Worm (Caenorhabditis elegans): ENCODE measurements around the gene T10G3.8.

The T10G3.8 gene

ce11 chrV:13476350-13476749 lies at the start of gene T10G3.8:
T10G3.8 (minus strand) TSS chrV:13476450.
- TF ChIP-seq ref-1 (GFP tag; conservative IDR thresholded peaks at IDR 0.05) (no peak), flt-1 (GFP tag; IDR thresholded peaks at IDR 0.05) (no peak), T22C8.4 (GFP tag; IDR thresholded peaks at IDR 0.05) (no peak), ztf-29 (GFP tag; IDR thresholded peaks at IDR 0.05) (no peak), med-1 (GFP tag; optimal IDR thresholded peaks at IDR 0.05; ENCODE audit: insufficient read depth) (no peak), tab-1 (GFP tag; IDR thresholded peaks at IDR 0.05) (no peak), klf-2 (GFP tag; conservative IDR thresholded peaks at IDR 0.05) (no peak), cog-1 (tag; optimal IDR thresholded peaks at IDR 0.05) (no peak), ztf-23 (GFP tag; IDR thresholded peaks at IDR 0.05) (no peak)

- TF ChIP-seq T22C8.4 (GFP tag; IDR thresholded peaks at IDR 0.05) (no peak), tab-1 (GFP tag; IDR thresholded peaks at IDR 0.05) (no peak), ztf-29 (GFP tag; IDR thresholded peaks at IDR 0.05) (no peak), med-1 (GFP tag; optimal IDR thresholded peaks at IDR 0.05; ENCODE audit: insufficient read depth) (no peak)
Observed at ce11 chrV:13523194-13523593, 46.9 kb upstream of the T10G3.8 start, which contains the start of gene R11G10.3. R11G10.3 (plus strand) TSS chrV:13523494.

DNA sequence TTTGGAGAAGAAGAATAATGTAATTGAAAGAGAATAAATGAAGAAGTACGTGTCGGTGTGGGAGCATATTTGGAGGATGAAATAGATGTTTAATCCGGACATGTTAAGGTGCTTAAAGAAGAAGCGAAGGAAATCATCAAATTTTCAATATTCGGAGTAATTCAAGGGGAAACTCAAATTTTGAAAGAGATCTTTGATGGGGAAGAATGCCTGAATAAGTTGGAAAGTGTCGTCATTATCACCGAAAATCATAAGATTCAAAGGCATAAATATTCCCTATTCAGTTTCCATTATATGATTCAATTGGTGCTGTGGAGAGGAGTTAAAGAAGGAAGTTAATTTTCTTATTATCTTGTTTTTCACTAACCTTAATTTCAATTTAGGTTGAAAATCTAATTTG lies 38.9 kb upstream of the T10G3.8 start, which contains the start of gene semi-1:
semi-1 (minus strand) TSS at position 101 of the 400 bp plus-strand sequence.
- no peak for TF ChIP-seq cog-1 (tag; optimal IDR thresholded peaks at IDR 0.05)
- no peak for TF ChIP-seq flt-1 (GFP tag; IDR thresholded peaks at IDR 0.05)
- no peak for TF ChIP-seq ztf-23 (GFP tag; IDR thresholded peaks at IDR 0.05)
- TF ChIP-seq tab-1 (GFP tag; IDR thresholded peaks at IDR 0.05): no peak
- no peak for TF ChIP-seq med-1 (GFP tag; optimal IDR thresholded peaks at IDR 0.05; ENCODE audit: insufficient read depth)
- TF ChIP-seq T22C8.4 (GFP tag; IDR thresholded peaks at IDR 0.05): no peak

DNA sequence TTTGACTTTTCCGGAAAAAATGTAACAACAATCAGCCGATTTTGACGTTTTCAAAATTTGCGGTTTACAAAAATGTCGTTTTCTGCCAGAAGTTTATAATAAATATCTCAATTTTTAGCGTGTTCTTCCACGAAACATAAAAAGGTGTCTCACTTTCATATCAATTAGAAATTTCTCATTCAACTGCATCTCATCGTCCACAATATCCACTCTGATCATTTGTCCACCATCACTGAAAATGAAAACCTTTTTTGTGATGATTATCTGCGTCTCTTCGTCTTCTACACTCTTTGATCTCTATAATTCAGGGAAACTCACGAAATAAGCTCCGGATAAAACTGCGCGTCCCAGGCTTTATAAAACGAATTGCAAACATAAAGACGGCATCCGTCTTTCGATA lies 36.3 kb upstream of the T10G3.8 start:
- no peak for TF ChIP-seq flt-1 (GFP tag; IDR thresholded peaks at IDR 0.05)
- TF ChIP-seq cog-1 (tag; optimal IDR thresholded peaks at IDR 0.05): no peak
- TF ChIP-seq ztf-23 (GFP tag; IDR thresholded peaks at IDR 0.05): no peak
- no peak for TF ChIP-seq med-1 (GFP tag; optimal IDR thresholded peaks at IDR 0.05; ENCODE audit: insufficient read depth)
- no peak for TF ChIP-seq T22C8.4 (GFP tag; IDR thresholded peaks at IDR 0.05)
- no peak for TF ChIP-seq ztf-29 (GFP tag; IDR thresholded peaks at IDR 0.05)
- no peak for TF ChIP-seq klf-2 (GFP tag; conservative IDR thresholded peaks at IDR 0.05)

ce11 chrV:13511618-13512017 lies 35.4 kb upstream of the T10G3.8 start, which contains the start of gene avr-15:
avr-15 (minus strand) TSS chrV:13511718.
- TF ChIP-seq cog-1 (tag; optimal IDR thresholded peaks at IDR 0.05) (no peak), ztf-23 (GFP tag; IDR thresholded peaks at IDR 0.05) (no peak), ref-1 (GFP tag; conservative IDR thresholded peaks at IDR 0.05) (no peak), med-1 (GFP tag; optimal IDR thresholded peaks at IDR 0.05; ENCODE audit: insufficient read depth) (no peak), tab-1 (GFP tag; IDR thresholded peaks at IDR 0.05) (no peak), flt-1 (GFP tag; IDR thresholded peaks at IDR 0.05) (no peak), ztf-29 (GFP tag; IDR thresholded peaks at IDR 0.05) (no peak), klf-2 (GFP tag; conservative IDR thresholded peaks at IDR 0.05) (no peak), T22C8.4 (GFP tag; IDR thresholded peaks at IDR 0.05) (no peak)

DNA sequence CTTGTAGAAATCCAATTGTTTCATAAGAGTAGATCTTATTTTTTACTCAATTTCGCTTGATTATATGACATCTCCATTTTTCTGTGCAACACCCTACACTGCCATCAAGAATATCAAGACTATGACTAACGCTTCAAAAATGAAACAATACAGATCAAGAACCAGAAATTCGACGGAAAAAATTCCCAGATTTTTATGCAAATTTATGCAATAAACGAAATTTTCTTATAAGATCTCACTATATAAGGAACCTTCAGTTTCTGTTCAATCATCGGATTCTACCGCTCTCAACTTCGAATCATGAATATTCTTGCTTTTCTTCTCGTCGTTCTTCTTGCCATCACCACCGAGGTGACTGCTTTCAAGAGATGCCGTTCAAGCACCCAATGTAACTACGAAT lies 30.1 kb upstream of the T10G3.8 start, which contains the start of gene R11G10.4:
R11G10.4 (plus strand) TSS at position 301 of the 400 bp plus-strand sequence.
- TF ChIP-seq flt-1 (GFP tag; IDR thresholded peaks at IDR 0.05): no peak
- TF ChIP-seq ztf-29 (GFP tag; IDR thresholded peaks at IDR 0.05): no peak
- no peak for TF ChIP-seq cog-1 (tag; optimal IDR thresholded peaks at IDR 0.05)
- TF ChIP-seq med-1 (GFP tag; optimal IDR thresholded peaks at IDR 0.05; ENCODE audit: insufficient read depth): no peak
- TF ChIP-seq tab-1 (GFP tag; IDR thresholded peaks at IDR 0.05): no peak
- no peak for TF ChIP-seq ref-1 (GFP tag; conservative IDR thresholded peaks at IDR 0.05)
- no peak for TF ChIP-seq ztf-23 (GFP tag; IDR thresholded peaks at IDR 0.05)
- TF ChIP-seq klf-2 (GFP tag; conservative IDR thresholded peaks at IDR 0.05): no peak
- TF ChIP-seq T22C8.4 (GFP tag; IDR thresholded peaks at IDR 0.05): no peak

- TF ChIP-seq flt-1 (GFP tag; IDR thresholded peaks at IDR 0.05) (no peak), T22C8.4 (GFP tag; IDR thresholded peaks at IDR 0.05) (no peak), ref-1 (GFP tag; conservative IDR thresholded peaks at IDR 0.05) (no peak), klf-2 (GFP tag; conservative IDR thresholded peaks at IDR 0.05) (no peak), tab-1 (GFP tag; IDR thresholded peaks at IDR 0.05) (no peak), cog-1 (tag; optimal IDR thresholded peaks at IDR 0.05) (no peak), ztf-23 (GFP tag; IDR thresholded peaks at IDR 0.05) (no peak), med-1 (GFP tag; optimal IDR thresholded peaks at IDR 0.05; ENCODE audit: insufficient read depth) (no peak), ztf-29 (GFP tag; IDR thresholded peaks at IDR 0.05) (no peak)
Observed at ce11 chrV:13499227-13499626, 23.0 kb upstream of the T10G3.8 start.

DNA sequence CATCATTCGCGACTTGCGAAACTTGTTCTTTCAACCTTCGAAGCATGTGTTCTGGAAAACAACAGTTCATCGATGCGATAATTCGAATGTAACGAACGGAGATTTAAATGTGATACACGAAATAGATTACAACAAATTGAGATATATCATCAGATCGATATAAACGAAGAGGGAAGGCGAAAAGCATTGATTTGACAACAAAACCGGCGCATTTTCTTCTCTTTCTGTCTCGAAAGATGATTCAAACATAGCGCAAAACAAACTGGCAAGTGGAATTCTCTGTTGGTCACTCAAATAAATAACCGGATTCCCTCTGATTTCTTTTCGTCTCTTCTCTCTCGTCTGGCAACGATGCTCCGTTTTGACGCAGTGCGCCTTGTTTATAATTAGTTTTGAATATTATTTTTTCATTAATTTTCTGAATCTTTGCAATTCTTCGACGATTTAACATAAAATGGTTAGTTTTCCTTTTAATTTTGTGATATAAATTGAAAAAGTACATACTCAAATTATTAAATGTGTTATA lies 21.1 kb upstream of the T10G3.8 start, which contains the start of the genes eea-1 and gut-2:
eea-1 (minus strand) TSS at position 51 of the 526 bp plus-strand sequence.
gut-2 (plus strand) TSS at position 369 of the 526 bp plus-strand sequence.
- TF ChIP-seq klf-2 (GFP tag; conservative IDR thresholded peaks at IDR 0.05) (no peak), ztf-23 (GFP tag; IDR thresholded peaks at IDR 0.05) (no peak), cog-1 (tag; optimal IDR thresholded peaks at IDR 0.05) (no peak), T22C8.4 (GFP tag; IDR thresholded peaks at IDR 0.05) (no peak), ref-1 (GFP tag; conservative IDR thresholded peaks at IDR 0.05) (no peak), med-1 (GFP tag; optimal IDR thresholded peaks at IDR 0.05; ENCODE audit: insufficient read depth) (no peak), ztf-29 (GFP tag; IDR thresholded peaks at IDR 0.05) (no peak), tab-1 (GFP tag; IDR thresholded peaks at IDR 0.05) (no peak), flt-1 (GFP tag; IDR thresholded peaks at IDR 0.05) (no peak)

DNA sequence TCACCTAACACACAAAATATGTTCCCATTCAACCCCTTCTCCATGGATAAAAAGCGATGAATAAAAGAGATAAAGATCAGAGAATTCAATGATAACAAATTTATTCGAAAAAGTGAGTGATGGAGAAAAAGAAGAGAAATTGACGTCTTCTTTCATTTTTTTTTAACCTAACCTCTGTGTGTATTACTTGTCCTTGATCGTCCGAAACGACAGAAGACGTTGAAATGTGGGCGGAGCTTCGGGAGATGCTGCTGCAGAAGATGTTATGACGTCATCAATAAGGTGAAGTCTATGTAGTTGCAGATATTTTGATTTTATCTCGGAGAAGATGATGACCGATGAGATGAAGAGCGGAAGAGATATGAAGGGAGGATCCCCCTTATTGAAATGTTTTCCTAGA lies 13.6 kb upstream of the T10G3.8 start, which contains the start of gene T10G3.3:
T10G3.3 (minus strand) TSS at position 370 of the 400 bp plus-strand sequence.
- TF ChIP-seq T22C8.4 (GFP tag; IDR thresholded peaks at IDR 0.05) (no peak), flt-1 (GFP tag; IDR thresholded peaks at IDR 0.05) (no peak), ztf-29 (GFP tag; IDR thresholded peaks at IDR 0.05) (no peak), klf-2 (GFP tag; conservative IDR thresholded peaks at IDR 0.05) (no peak), tab-1 (GFP tag; IDR thresholded peaks at IDR 0.05) (no peak), ztf-23 (GFP tag; IDR thresholded peaks at IDR 0.05) (no peak), cog-1 (tag; optimal IDR thresholded peaks at IDR 0.05) (no peak), med-1 (GFP tag; optimal IDR thresholded peaks at IDR 0.05; ENCODE audit: insufficient read depth) (no peak), ref-1 (GFP tag; conservative IDR thresholded peaks at IDR 0.05) (no peak)

Data from whole organism, midembryonic.